Worm (Caenorhabditis elegans) whole organism, late embryonic: ENCODE measurements around the gene Y66D12A.19.

Experiments
- C08G9.2 ChIP-seq: sonication (generic microtip); optimal IDR thresholded peaks from 2 replicates; lab custom pipeline; 2016; ENCODE audit warnings: mild to moderate bottlenecking, missing genetic modification characterization, moderate library complexity, missing compliant biosample characterization
- T23F11.4 ChIP-seq: fragments of 200-800 bp; sonication (Bioruptor generic); optimal IDR thresholded peaks from 2 replicates; lab custom pipeline; 2018; ENCODE audit warnings: mild to moderate bottlenecking, missing genetic modification characterization, missing compliant biosample characterization
- Y22D7AL.16 ChIP-seq: sonication (generic microtip); optimal IDR thresholded peaks from 2 replicates; lab custom pipeline; 2016; ENCODE audit warnings: missing genetic modification characterization, missing compliant biosample characterization
- ahr-1 ChIP-seq: sonication (generic microtip); optimal IDR thresholded peaks from 2 replicates; lab custom pipeline; 2016; ENCODE audit warnings: missing genetic modification characterization, missing compliant biosample characterization
- ama-1 ChIP-seq: fragments of 150-350 bp; optimal IDR thresholded peaks from 2 replicates; lab custom pipeline; 2014
- ceh-18 ChIP-seq: sonication (generic microtip); optimal IDR thresholded peaks from 2 replicates; lab custom pipeline; 2016; ENCODE audit warnings: missing genetic modification characterization, missing compliant biosample characterization
- ceh-22 ChIP-seq: sonication (generic microtip); optimal IDR thresholded peaks from 2 replicates; lab custom pipeline; 2017; ENCODE audit warnings: missing biosample characterization, missing genetic modification characterization
- ceh-6 ChIP-seq: fragments of 200-800 bp; sonication (Bioruptor generic); optimal IDR thresholded peaks from 2 replicates; lab custom pipeline; 2018; ENCODE audit warnings: mild to moderate bottlenecking, missing genetic modification characterization, missing compliant biosample characterization
- che-1 ChIP-seq: sonication (generic microtip); optimal IDR thresholded peaks from 2 replicates; lab custom pipeline; 2016; ENCODE audit warnings: mild to moderate bottlenecking, missing genetic modification characterization, missing compliant biosample characterization
- dmd-4 ChIP-seq: sonication (generic microtip); optimal IDR thresholded peaks from 2 replicates; lab custom pipeline; 2016; ENCODE audit warnings: borderline replicate concordance, missing genetic modification characterization, missing compliant biosample characterization
- elt-2 ChIP-seq: sonication (generic microtip); optimal IDR thresholded peaks from 2 replicates; lab custom pipeline; 2016; ENCODE audit warnings: missing genetic modification reagents, missing genetic modification characterization, missing compliant biosample characterization
- elt-4 ChIP-seq: sonication (generic microtip); optimal IDR thresholded peaks from 2 replicates; lab custom pipeline; 2016; ENCODE audit warnings: missing genetic modification characterization, missing compliant biosample characterization
- ets-4 ChIP-seq: sonication (generic microtip); optimal IDR thresholded peaks from 2 replicates; lab custom pipeline; 2016; ENCODE audit warnings: missing genetic modification characterization, missing compliant biosample characterization
- eyg-1 ChIP-seq: sonication (generic microtip); optimal IDR thresholded peaks from 2 replicates; lab custom pipeline; 2016; ENCODE audit warnings: missing genotype, missing genetic modification characterization, missing compliant biosample characterization
- hlh-15 ChIP-seq: sonication (generic microtip); optimal IDR thresholded peaks from 2 replicates; lab custom pipeline; 2016; ENCODE audit warnings: missing genetic modification characterization, missing compliant biosample characterization
- hlh-6 ChIP-seq: sonication (generic microtip); optimal IDR thresholded peaks from 2 replicates; lab custom pipeline; 2016; ENCODE audit warnings: missing genotype, missing genetic modification characterization, missing compliant biosample characterization
- hlh-8 ChIP-seq: sonication (generic microtip); optimal IDR thresholded peaks from 2 replicates; lab custom pipeline; 2016; ENCODE audit warnings: missing genotype, missing genetic modification characterization, missing compliant biosample characterization
- nfya-1 ChIP-seq: sonication (generic microtip); optimal IDR thresholded peaks from 2 replicates; lab custom pipeline; 2017; ENCODE audit warnings: missing genetic modification characterization, mild to moderate bottlenecking, missing compliant biosample characterization, antibody characterized with exemption, moderate library complexity
- nhr-232 ChIP-seq: sonication (generic microtip); optimal IDR thresholded peaks from 2 replicates; lab custom pipeline; 2016; ENCODE audit warnings: missing genetic modification characterization, missing compliant biosample characterization
- npax-4 ChIP-seq: sonication (generic microtip); optimal IDR thresholded peaks from 2 replicates; lab custom pipeline; 2016; ENCODE audit warnings: missing genetic modification characterization, missing compliant biosample characterization
- pag-3 ChIP-seq: sonication (generic microtip); optimal IDR thresholded peaks from 2 replicates; lab custom pipeline; 2016; ENCODE audit warnings: missing compliant biosample characterization, missing genetic modification characterization, borderline replicate concordance
- pha-4 ChIP-seq: fragments of 150-350 bp; optimal IDR thresholded peaks from 2 replicates; lab custom pipeline; 2018; ENCODE audit warnings: missing biosample characterization, missing genetic modification reagents, missing genetic modification characterization
- ref-2 ChIP-seq: sonication (generic microtip); optimal IDR thresholded peaks from 2 replicates; lab custom pipeline; 2016; ENCODE audit warnings: missing genetic modification characterization, missing compliant biosample characterization
- sox-2 ChIP-seq: fragments of 200-800 bp; sonication (Bioruptor generic); IDR thresholded peaks from 2 replicates; pipeline ENCODE4 v1.3.6; 2022; ENCODE audit warnings: missing genetic modification reagents, missing genetic modification characterization, missing compliant biosample characterization
- sox-4 ChIP-seq: sonication (generic microtip); optimal IDR thresholded peaks from 2 replicates; lab custom pipeline; 2017; ENCODE audit warnings: mild to moderate bottlenecking, missing genetic modification characterization, inconsistent platforms, missing compliant biosample characterization
- syd-9 ChIP-seq: sonication (generic microtip); optimal IDR thresholded peaks from 2 replicates; lab custom pipeline; 2016; ENCODE audit warnings: mild to moderate bottlenecking, missing genetic modification characterization, moderate library complexity, missing compliant biosample characterization
- unc-3 ChIP-seq, 2 experiments: fragments of 200-800 bp in 1 of 2; sonication (Bioruptor generic) in 1 of 2; sonication (generic microtip) in 1 of 2; conservative IDR thresholded peaks in 1 of 2; optimal IDR thresholded peaks in 1 of 2; 2 replicates each; pipeline versions ENCODE4 v1.3.6 to Lab custom; 2016 to 2022; ENCODE audit warnings: missing compliant biosample characterization in 2 of 2, missing genetic modification characterization in 2 of 2, missing genetic modification reagents in 1 of 2
- unc-55 ChIP-seq: sonication (generic microtip); optimal IDR thresholded peaks from 2 replicates; lab custom pipeline; 2017; ENCODE audit warnings: missing biosample characterization, missing genetic modification reagents, missing genetic modification characterization
- ztf-16 ChIP-seq: sonication (generic microtip); optimal IDR thresholded peaks from 2 replicates; lab custom pipeline; 2017; ENCODE audit warnings: missing genetic modification characterization, missing compliant biosample characterization

The Y66D12A.19 gene

ce11 chrIII:11559677-11560076, 50.8 kb downstream of the Y66D12A.19 start:
- no peak for TF ChIP-seq hlh-8 (tag; lab: Kevin White, UChicago)
- no peak for TF ChIP-seq dmd-4
- no peak for TF ChIP-seq che-1
- no peak for TF ChIP-seq C08G9.2
- TF ChIP-seq ets-4 (tag; lab: Kevin White, UChicago): no peak
- no peak for TF ChIP-seq ama-1 (lab: Kevin White, UChicago)
- no peak for TF ChIP-seq unc-3 (GFP tag; conservative IDR thresholded peaks at IDR 0.05; lab: Robert Waterston, UW)
- TF ChIP-seq unc-3 (tag; optimal IDR thresholded peaks at IDR 0.05; lab: Kevin White, UChicago): no peak
- no peak for TF ChIP-seq nhr-232
- no peak for TF ChIP-seq ceh-18 (tag; lab: Kevin White, UChicago)
- TF ChIP-seq ahr-1: no peak
- TF ChIP-seq Y22D7AL.16 (tag; lab: Kevin White, UChicago): no peak
- no peak for TF ChIP-seq syd-9 (tag; lab: Kevin White, UChicago)
- no peak for TF ChIP-seq unc-55 (GFP tag; lab: Kevin White, UChicago)
- TF ChIP-seq ceh-22: no peak
- no peak for TF ChIP-seq hlh-6 (tag; lab: Kevin White, UChicago)
- no peak for TF ChIP-seq T23F11.4 (GFP tag; lab: Kevin White, UChicago)
- TF ChIP-seq hlh-15 (tag; lab: Kevin White, UChicago): no peak
- TF ChIP-seq pha-4 (tag; lab: Kevin White, UChicago): no peak
- no peak for TF ChIP-seq ref-2 (tag; lab: Kevin White, UChicago)
- TF ChIP-seq sox-2 (GFP tag; lab: Robert Waterston, UW): no peak

DNA sequence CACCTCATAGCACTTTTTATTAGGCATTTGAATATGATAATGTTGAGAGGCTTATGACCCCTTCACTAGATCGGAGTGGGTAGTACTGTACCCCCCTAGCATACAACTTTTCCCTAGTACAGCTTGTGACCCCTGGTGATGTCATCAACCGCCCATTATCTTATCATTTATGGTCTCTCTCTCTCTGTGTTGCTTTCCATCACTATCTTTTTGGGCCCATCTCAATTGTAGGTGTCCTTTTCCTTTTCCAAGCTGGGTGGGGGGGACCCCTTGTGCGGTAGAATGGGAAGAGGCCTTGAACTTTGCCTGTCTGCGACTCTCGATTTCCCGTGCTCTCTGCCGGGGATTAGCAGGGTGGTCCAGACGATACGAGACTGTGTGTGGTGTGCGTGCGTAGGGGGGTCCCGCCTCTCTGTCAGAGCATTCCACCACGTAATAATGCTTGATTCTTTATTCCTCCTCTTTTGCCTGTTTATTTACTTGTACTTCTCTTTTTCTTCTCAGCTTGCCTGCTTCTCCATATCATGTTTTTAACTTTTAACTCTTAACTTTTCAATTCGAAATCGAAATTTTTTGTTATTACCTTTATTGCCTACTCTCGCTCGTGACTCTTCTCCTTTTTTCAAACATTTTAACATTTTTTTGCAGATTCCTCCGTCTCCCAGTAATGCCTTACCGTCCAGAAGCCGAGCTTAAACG, 51.8 kb downstream of the Y66D12A.19 start, which contains the start of gene ztf-29:
ztf-29 (plus strand) TSS at position 649 of the 699 bp plus-strand sequence.
- TF ChIP-seq hlh-15 (tag; lab: Kevin White, UChicago) (no peak), ceh-22 (no peak), npax-4 (tag; lab: Kevin White, UChicago) (no peak), ceh-6 (GFP tag; lab: Kevin White, UChicago) (peak; percentile 22), eyg-1 (no peak), sox-4 (tag; lab: Kevin White, UChicago) (no peak), elt-2 (peak; percentile 75), che-1 (no peak), elt-4 (tag; lab: Kevin White, UChicago) (no peak), syd-9 (tag; lab: Kevin White, UChicago) (no peak), nfya-1 (tag; lab: Kevin White, UChicago) (no peak), ztf-16 (tag; lab: Kevin White, UChicago) (no peak)

DNA sequence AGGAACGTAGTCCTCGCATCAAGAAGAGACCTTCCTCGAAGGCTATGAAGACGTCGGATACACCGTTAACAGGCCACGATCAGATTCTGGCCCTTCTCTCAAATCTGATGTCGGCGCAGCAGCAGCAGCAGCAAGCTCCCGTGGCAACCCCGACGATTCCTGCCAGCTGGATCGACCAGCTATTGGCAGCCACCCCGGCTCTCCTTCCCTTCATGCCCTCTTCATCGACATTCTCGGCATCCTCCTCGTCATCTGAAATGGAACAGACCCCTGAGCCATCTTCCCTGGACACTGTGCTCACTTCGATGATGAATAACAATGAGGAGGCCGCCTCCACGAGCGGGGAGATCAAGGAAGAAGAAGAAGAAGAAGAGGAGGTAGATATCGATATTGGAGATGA, 52.7 kb downstream of the Y66D12A.19 start:
- TF ChIP-seq elt-4 (tag; lab: Kevin White, UChicago) (peak; percentile 86), pag-3 (no peak)
